Fruit fly (Drosophila melanogaster) whole organism, wandering third instar larva: ENCODE measurements around the gene CG12708.

Experiments used
- N ChIP-seq: fragments of >200 bp; optimal IDR thresholded peaks from 2 replicates; lab custom pipeline; 2018; ENCODE audit warnings: missing biosample characterization, missing external identifiers, missing genetic modification characterization
- jim ChIP-seq: fragments of 175-275, 200-325 bp; sonication (Bioruptor generic); optimal IDR thresholded peaks from 2 replicates; lab custom pipeline; 2016; ENCODE audit warnings: missing biosample characterization, mild to moderate bottlenecking, missing genetic modification characterization
- woc ChIP-seq: sonication (Bioruptor generic); optimal IDR thresholded peaks from 2 replicates; lab custom pipeline; 2016; ENCODE audit warnings: missing biosample characterization, mild to moderate bottlenecking, missing genetic modification characterization

DNA sequence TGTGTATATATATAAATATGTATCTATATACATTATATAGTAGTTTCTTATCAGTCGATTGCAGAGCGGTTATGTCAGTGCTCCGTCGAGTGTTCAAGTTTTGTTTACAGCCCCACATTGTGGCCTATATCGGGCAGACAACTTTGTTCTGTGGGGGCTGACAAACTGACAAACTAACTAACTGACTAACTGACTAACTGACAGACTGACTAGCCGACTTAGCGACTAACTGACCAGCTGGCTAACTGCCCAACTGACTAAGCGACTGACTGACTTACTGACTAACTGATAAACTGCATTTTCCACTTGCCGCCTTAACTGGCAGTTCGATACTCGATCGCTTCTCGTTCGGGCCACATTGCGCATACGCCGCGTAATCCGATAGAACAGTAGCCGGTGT is 45.3 kb upstream of the CG12708 start:
- no peak for TF ChIP-seq woc
- TF ChIP-seq N (GFP tag; lab: Kevin White, UChicago) = no peak
- TF ChIP-seq jim (GFP tag; lab: Kevin White, UChicago) = no peak
